Fruit fly (Drosophila melanogaster): Measurements from ENCODE around the gene CG3226.

dm6 chrX:6687267-6687666, 33.2 kb upstream of the CG3226 start, which contains the start of gene CG44303:
- no peak for TF ChIP-seq cyc (GFP tag; optimal IDR thresholded peaks at IDR 0.05)
- TF ChIP-seq CG8319 (GFP tag; optimal IDR thresholded peaks at IDR 0.05): no peak
- TF ChIP-seq CG10669 (GFP tag; optimal IDR thresholded peaks at IDR 0.05): no peak
- TF ChIP-seq CG11294 (GFP tag; IDR thresholded peaks at IDR 0.05): no peak
- TF ChIP-seq CG6854 (GFP tag; optimal IDR thresholded peaks at IDR 0.05): no peak
- no peak for TF ChIP-seq Sox102F (GFP tag; optimal IDR thresholded peaks at IDR 0.05)
- TF ChIP-seq Sox15 (GFP tag; optimal IDR thresholded peaks at IDR 0.05): no peak
- TF ChIP-seq CG1621 (tag; optimal IDR thresholded peaks at IDR 0.05): no peak
- no peak for TF ChIP-seq Eip75B (GFP tag; optimal IDR thresholded peaks at IDR 0.05)
